Worm (Caenorhabditis elegans) whole organism, L1 larva: Measurements from ENCODE around the gene fbxa-94.

Source experiments
- C34B4.2 ChIP-seq: sonication (generic microtip); optimal IDR thresholded peaks from 2 replicates; lab custom pipeline; 2017; ENCODE audit warnings: mild to moderate bottlenecking, missing genetic modification characterization, missing compliant biosample characterization
- F16B12.6 ChIP-seq: fragments of 150-350 bp; optimal IDR thresholded peaks from 2 replicates; lab custom pipeline; 2014; ENCODE audit warnings: missing biosample characterization, missing genetic modification characterization
- alr-1 ChIP-seq: fragments of 200-800 bp; sonication (Bioruptor generic); optimal IDR thresholded peaks from 2 replicates; lab custom pipeline; 2018; ENCODE audit warnings: borderline replicate concordance, mild to moderate bottlenecking, missing genetic modification characterization, missing compliant biosample characterization
- blmp-1 ChIP-seq: fragments of 150-350 bp; optimal IDR thresholded peaks from 2 replicates; lab custom pipeline; 2014; ENCODE audit warnings: missing biosample characterization, missing genetic modification characterization
- ceh-8 ChIP-seq: fragments of 200-800 bp; sonication (Bioruptor generic); optimal IDR thresholded peaks from 2 replicates; lab custom pipeline; 2018; ENCODE audit warnings: mild to moderate bottlenecking, missing genetic modification characterization, moderate library complexity, missing compliant biosample characterization
- ceh-82 ChIP-seq, 3 experiments: fragments of 150-350 bp in 1 of 3; sonication (generic microtip) in 2 of 3; optimal IDR thresholded peaks; 2 replicates each; lab custom pipeline; 2014 to 2017; ENCODE audit warnings: missing biosample characterization in 3 of 3, missing genetic modification characterization in 3 of 3
- ces-1 ChIP-seq: fragments of 150-350 bp; optimal IDR thresholded peaks from 2 replicates; lab custom pipeline; 2014; ENCODE audit warnings: missing biosample characterization, missing genetic modification reagents, missing genetic modification characterization
- dsc-1 ChIP-seq: sonication (generic microtip); optimal IDR thresholded peaks from 2 replicates; lab custom pipeline; 2016; ENCODE audit warnings: mild to moderate bottlenecking, missing genetic modification characterization, missing compliant biosample characterization
- efl-1 ChIP-seq, 4 experiments: fragments of 150-350 bp; optimal IDR thresholded peaks in 3 of 4; peaks in 1 of 4; 1 replicate in 1 of 4; 2 replicates in 3 of 4; lab custom pipeline; 2014; ENCODE audit warnings: missing biosample characterization in 2 of 4, missing genetic modification characterization in 2 of 4, missing genetic modification reagents in 2 of 4
- egl-13 ChIP-seq: sonication (generic microtip); optimal IDR thresholded peaks from 2 replicates; lab custom pipeline; 2016; ENCODE audit warnings: missing genotype, missing genetic modification reagents, missing genetic modification characterization, missing compliant biosample characterization
- egl-27 ChIP-seq, 2 experiments: fragments of 150-350 bp in 1 of 2; sonication (generic microtip); optimal IDR thresholded peaks; 3 replicates each; lab custom pipeline; 2017 to 2018; ENCODE audit warnings: missing biosample characterization in 2 of 2, missing genetic modification characterization in 2 of 2, missing genetic modification reagents in 2 of 2
- ets-5 ChIP-seq: fragments of 200-800 bp; sonication (Bioruptor generic); IDR thresholded peaks from 2 replicates; pipeline ENCODE4 v1.3.6; 2022; ENCODE audit warnings: missing genetic modification characterization, missing compliant biosample characterization
- fkh-4 ChIP-seq: sonication (generic microtip); optimal IDR thresholded peaks from 2 replicates; lab custom pipeline; 2016; ENCODE audit warnings: missing compliant biosample characterization, missing genetic modification characterization, borderline replicate concordance
- fkh-8 ChIP-seq: sonication (generic microtip); optimal IDR thresholded peaks from 2 replicates; lab custom pipeline; 2016; ENCODE audit warnings: mild to moderate bottlenecking, missing genetic modification characterization, missing compliant biosample characterization
- fos-1 ChIP-seq: fragments of 150-350 bp; optimal IDR thresholded peaks from 2 replicates; lab custom pipeline; 2014; ENCODE audit warnings: missing biosample characterization, missing genetic modification characterization
- hlh-17 ChIP-seq: fragments of 200-800 bp; sonication (Bioruptor generic); optimal IDR thresholded peaks from 2 replicates; lab custom pipeline; 2018; ENCODE audit warnings: missing genetic modification characterization, mild to moderate bottlenecking, missing compliant biosample characterization, moderate library complexity, borderline replicate concordance
- hlh-4 ChIP-seq: sonication (generic microtip); optimal IDR thresholded peaks from 2 replicates; lab custom pipeline; 2016; ENCODE audit warnings: mild to moderate bottlenecking, missing genetic modification characterization, missing compliant biosample characterization
- hpl-2 ChIP-seq: fragments of 150-350 bp; optimal IDR thresholded peaks from 2 replicates; lab custom pipeline; 2014; ENCODE audit warnings: missing biosample characterization, missing genetic modification reagents, missing genetic modification characterization
- jun-1 ChIP-seq: fragments of 150-350 bp; optimal IDR thresholded peaks from 2 replicates; lab custom pipeline; 2014; ENCODE audit warnings: missing biosample characterization, missing genetic modification reagents, missing genetic modification characterization
- lin-13 ChIP-seq: fragments of 150-350 bp; optimal IDR thresholded peaks from 2 replicates; lab custom pipeline; 2014; ENCODE audit warnings: missing biosample characterization, missing genetic modification reagents, missing genetic modification characterization
- lin-14 ChIP-seq: fragments of 200-800 bp; sonication (Bioruptor generic); optimal IDR thresholded peaks from 2 replicates; lab custom pipeline; 2018; ENCODE audit warnings: mild to moderate bottlenecking, missing genetic modification characterization, moderate library complexity, missing compliant biosample characterization
- lir-3 ChIP-seq: sonication (generic microtip); optimal IDR thresholded peaks from 2 replicates; lab custom pipeline; 2016; ENCODE audit warnings: mild to moderate bottlenecking, missing genetic modification characterization, moderate library complexity, missing compliant biosample characterization; ENCODE audit not compliant: poor library complexity
- mep-1 ChIP-seq: fragments of 150-350 bp; optimal IDR thresholded peaks from 2 replicates; lab custom pipeline; 2014; ENCODE audit warnings: missing biosample characterization, missing genetic modification characterization
- nhr-11 ChIP-seq: fragments of 150-350 bp; optimal IDR thresholded peaks from 2 replicates; lab custom pipeline; 2014; ENCODE audit warnings: missing biosample characterization, missing genetic modification characterization
- nhr-12 ChIP-seq: sonication (generic microtip); optimal IDR thresholded peaks from 2 replicates; lab custom pipeline; 2017; ENCODE audit warnings: missing biosample characterization, missing genetic modification characterization
- nhr-20 ChIP-seq: sonication (generic microtip); optimal IDR thresholded peaks from 2 replicates; lab custom pipeline; 2016; ENCODE audit warnings: mild to moderate bottlenecking, missing genetic modification characterization, missing compliant biosample characterization
- nhr-237 ChIP-seq: fragments of 150-350 bp; optimal IDR thresholded peaks from 2 replicates; lab custom pipeline; 2014; ENCODE audit warnings: missing biosample characterization, missing genetic modification characterization
- nhr-47 ChIP-seq: sonication (generic microtip); optimal IDR thresholded peaks from 2 replicates; lab custom pipeline; 2016; ENCODE audit warnings: mild to moderate bottlenecking, missing genetic modification characterization, moderate library complexity, missing compliant biosample characterization
- nhr-76 ChIP-seq: sonication (generic microtip); optimal IDR thresholded peaks from 2 replicates; lab custom pipeline; 2017; ENCODE audit warnings: missing biosample characterization, missing genetic modification characterization
- nhr-77 ChIP-seq: fragments of 150-350 bp; optimal IDR thresholded peaks from 2 replicates; lab custom pipeline; 2014; ENCODE audit warnings: missing biosample characterization, missing genetic modification characterization
- nhr-84 ChIP-seq: sonication (generic microtip); optimal IDR thresholded peaks from 2 replicates; lab custom pipeline; 2017; ENCODE audit warnings: missing biosample characterization, missing genetic modification characterization
- nhr-85 ChIP-seq: sonication (generic microtip); peaks from one replicate; lab custom pipeline; 2016; ENCODE audit warnings: missing genetic modification characterization, inconsistent platforms, missing compliant biosample characterization
- pqm-1 ChIP-seq: sonication (generic microtip); optimal IDR thresholded peaks from 3 replicates; lab custom pipeline; 2017; ENCODE audit warnings: missing biosample characterization, missing genetic modification characterization
- rnt-1 ChIP-seq: sonication (generic microtip); optimal IDR thresholded peaks from 2 replicates; lab custom pipeline; 2016; ENCODE audit warnings: mild to moderate bottlenecking, missing genetic modification characterization, moderate library complexity, missing compliant biosample characterization
- skn-1 ChIP-seq: fragments of 150-350 bp; optimal IDR thresholded peaks from 2 replicates; lab custom pipeline; 2014; ENCODE audit warnings: missing biosample characterization, missing genetic modification characterization
- snpc-4 ChIP-seq: fragments of 150-350 bp; optimal IDR thresholded peaks from 2 replicates; lab custom pipeline; 2014; ENCODE audit warnings: missing biosample characterization, missing genetic modification characterization
- snu-23 ChIP-seq: sonication (generic microtip); optimal IDR thresholded peaks from 2 replicates; lab custom pipeline; 2016; ENCODE audit warnings: missing genetic modification characterization, missing compliant biosample characterization
- sox-4 ChIP-seq: sonication (generic microtip); optimal IDR thresholded peaks from 2 replicates; lab custom pipeline; 2016; ENCODE audit warnings: missing genetic modification characterization, missing compliant biosample characterization
- sptf-1 ChIP-seq: fragments of 150-350 bp; optimal IDR thresholded peaks from 2 replicates; lab custom pipeline; 2014; ENCODE audit warnings: missing biosample characterization, missing genetic modification characterization
- swsn-7 ChIP-seq: sonication (generic microtip); optimal IDR thresholded peaks from 2 replicates; lab custom pipeline; 2016; ENCODE audit warnings: missing genetic modification characterization, missing compliant biosample characterization
- tbx-2 ChIP-seq: sonication (generic microtip); optimal IDR thresholded peaks from 2 replicates; lab custom pipeline; 2016; ENCODE audit warnings: missing genetic modification characterization, missing compliant biosample characterization
- tlp-1 ChIP-seq: fragments of 150-350 bp; optimal IDR thresholded peaks from 2 replicates; lab custom pipeline; 2014; ENCODE audit warnings: missing biosample characterization, missing genetic modification characterization
- unc-130 ChIP-seq: fragments of 150-350 bp; optimal IDR thresholded peaks from 2 replicates; lab custom pipeline; 2017; ENCODE audit warnings: missing biosample characterization, missing genetic modification characterization, inconsistent platforms
- unc-30 ChIP-seq: sonication (generic microtip); optimal IDR thresholded peaks from 2 replicates; lab custom pipeline; 2017; ENCODE audit warnings: missing biosample characterization, missing genetic modification characterization
- unc-62 ChIP-seq: fragments of 150-350 bp; optimal IDR thresholded peaks from 2 replicates; lab custom pipeline; 2014; ENCODE audit warnings: missing biosample characterization, missing genetic modification reagents, missing genetic modification characterization
- unc-86 ChIP-seq: sonication (generic microtip); optimal IDR thresholded peaks from 2 replicates; lab custom pipeline; 2016; ENCODE audit warnings: missing genetic modification characterization, missing compliant biosample characterization
- unc-98 ChIP-seq: fragments of 200-800 bp; sonication (Bioruptor generic); IDR thresholded peaks from 2 replicates; pipeline ENCODE4 v1.3.6; 2022; ENCODE audit warnings: missing genetic modification characterization, missing compliant biosample characterization
- vab-15 ChIP-seq: sonication (generic microtip); optimal IDR thresholded peaks from 2 replicates; lab custom pipeline; 2017; ENCODE audit warnings: missing genotype, mild to moderate bottlenecking, missing genetic modification characterization, missing compliant biosample characterization
- xbp-1 ChIP-seq: sonication (generic microtip); optimal IDR thresholded peaks from 2 replicates; lab custom pipeline; 2016; ENCODE audit warnings: missing genetic modification characterization, missing compliant biosample characterization
- zag-1 ChIP-seq: fragments of 150-350 bp; optimal IDR thresholded peaks from 2 replicates; lab custom pipeline; 2014; ENCODE audit warnings: missing biosample characterization, missing genetic modification characterization
- zip-4 ChIP-seq: fragments of 200-800 bp; sonication (Bioruptor generic); optimal IDR thresholded peaks from 2 replicates; lab custom pipeline; 2018; ENCODE audit warnings: mild to moderate bottlenecking, missing genetic modification characterization, moderate library complexity, missing compliant biosample characterization
- ztf-4 ChIP-seq: fragments of 150-350 bp; optimal IDR thresholded peaks from 2 replicates; lab custom pipeline; 2014; ENCODE audit warnings: missing biosample characterization, missing genetic modification characterization

The fbxa-94 gene

ce11 chrV:15550408-15550807, 22.3 kb upstream of the fbxa-94 start:
- TF ChIP-seq nhr-237 (tag; lab: Kevin White, UChicago) (no peak), nhr-11 (tag; lab: Kevin White, UChicago) (no peak)
- TF ChIP-seq, all 84 proteins: peak for 0

DNA sequence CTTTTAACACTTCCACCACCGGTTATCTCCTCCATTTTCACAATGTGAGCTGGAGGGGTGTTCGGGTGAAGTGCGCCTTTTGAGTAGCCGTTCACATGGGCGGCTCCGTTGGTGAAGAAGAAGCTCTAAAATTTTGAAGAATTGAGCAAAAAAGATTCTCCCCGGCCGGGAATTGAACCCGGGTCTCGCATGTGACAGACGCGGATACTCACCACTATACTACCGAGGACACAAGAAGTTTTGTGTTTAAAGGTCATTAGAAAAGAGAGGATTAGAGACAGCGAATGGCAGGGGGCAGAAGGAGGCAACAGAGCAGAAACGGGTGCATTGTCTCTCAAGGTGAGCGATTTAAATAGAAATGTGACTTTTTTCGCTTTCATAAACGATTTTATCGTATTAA, 21.1 kb upstream of the fbxa-94 start:
- TF ChIP-seq unc-62 (GFP tag; lab: Kevin White, UChicago) (no peak), swsn-7 (tag; lab: Kevin White, UChicago) (peak; percentile 51), pqm-1 (no peak), nhr-47 (peak; percentile 62), sptf-1 (tag; lab: Kevin White, UChicago) (no peak), tbx-2 (tag; lab: Kevin White, UChicago) (peak; percentile 32), mep-1 (tag; lab: Kevin White, UChicago) (peak; percentile 28), egl-27 (tag; optimal IDR thresholded peaks at IDR 0.05; lab: Kevin White, UChicago) (no peak), snu-23 (GFP tag; lab: Kevin White, UChicago) (peak; percentile 67), rnt-1 (tag; lab: Kevin White, UChicago) (peak; percentile 66), hlh-4 (tag; lab: Kevin White, UChicago) (no peak), hlh-17 (no peak), ceh-82 (tag; optimal IDR thresholded peaks at IDR 0.05; lab: Kevin White, UChicago) (peak in 2 of 3 experiments; percentile 13 to 74), ces-1 (no peak), unc-86 (tag; lab: Kevin White, UChicago) (peak; percentile 19), lin-14 (GFP tag; lab: Kevin White, UChicago) (peak; percentile 40), ztf-4 (tag; lab: Kevin White, UChicago) (no peak), F16B12.6 (tag; lab: Kevin White, UChicago) (no peak), dsc-1 (tag; lab: Kevin White, UChicago) (peak; percentile 43), snpc-4 (tag; lab: Kevin White, UChicago) (peak; percentile 7), C34B4.2 (tag; lab: Kevin White, UChicago) (no peak), unc-130 (tag; lab: Kevin White, UChicago) (no peak), nhr-20 (peak; percentile 44), fos-1 (tag; lab: Kevin White, UChicago) (no peak), blmp-1 (tag; lab: Kevin White, UChicago) (no peak), nhr-76 (tag; lab: Kevin White, UChicago) (no peak), lir-3 (tag; lab: Kevin White, UChicago) (peak; percentile 24), nhr-85 (no peak), nhr-12 (tag; lab: Kevin White, UChicago) (no peak), egl-13 (no peak), lin-13 (GFP tag; lab: Kevin White, UChicago) (peak; percentile 20), zip-4 (GFP tag; lab: Kevin White, UChicago) (no peak), sox-4 (tag; lab: Kevin White, UChicago) (no peak), xbp-1 (tag; lab: Kevin White, UChicago) (peak; percentile 27), nhr-77 (peak; percentile 3), unc-98 (GFP tag; lab: Robert Waterston, UW) (peak; percentile 33; the same call in 1 of the 2 replicates), zag-1 (no peak), ets-5 (GFP tag; lab: Robert Waterston, UW) (no peak), ceh-8 (GFP tag; lab: Kevin White, UChicago) (no peak), jun-1 (tag; lab: Kevin White, UChicago) (no peak), efl-1 (optimal IDR thresholded peaks at IDR 0.05; lab: Kevin White, UChicago) (peak; percentile 33 to 53), efl-1 (GFP tag; optimal IDR thresholded peaks at IDR 0.05 in 1 of 2; lab: Kevin White, UChicago) (peak; percentile 46 to 94), nhr-84 (tag; lab: Kevin White, UChicago) (no peak), skn-1 (peak; percentile 46), fkh-4 (tag; lab: Kevin White, UChicago) (no peak), alr-1 (tag; lab: Kevin White, UChicago) (no peak), fkh-8 (tag; lab: Kevin White, UChicago) (peak; percentile 54), vab-15 (tag; lab: Kevin White, UChicago) (no peak), nhr-11 (tag; lab: Kevin White, UChicago) (no peak), hpl-2 (GFP tag; lab: Kevin White, UChicago) (no peak), unc-30 (tag; lab: Kevin White, UChicago) (no peak), tlp-1 (tag; lab: Kevin White, UChicago) (no peak)
